Worm (Caenorhabditis elegans) whole organism, L1 larva: ENCODE data around the gene rsef-1.

ENCODE experiments used
- C04F5.9 ChIP-seq: sonication (generic microtip); optimal IDR thresholded peaks from 2 replicates; lab custom pipeline; 2016; ENCODE audit warnings: missing genetic modification characterization, missing compliant biosample characterization
- C16A3.4 ChIP-seq: fragments of 150-350 bp; optimal IDR thresholded peaks from 2 replicates; lab custom pipeline; 2014; ENCODE audit warnings: missing biosample characterization, missing genetic modification characterization
- C34B4.2 ChIP-seq: sonication (generic microtip); optimal IDR thresholded peaks from 2 replicates; lab custom pipeline; 2017; ENCODE audit warnings: mild to moderate bottlenecking, missing genetic modification characterization, missing compliant biosample characterization
- F16B12.6 ChIP-seq: fragments of 150-350 bp; optimal IDR thresholded peaks from 2 replicates; lab custom pipeline; 2014; ENCODE audit warnings: missing biosample characterization, missing genetic modification characterization
- Y116A8C.19 ChIP-seq: sonication (generic microtip); optimal IDR thresholded peaks from 2 replicates; lab custom pipeline; 2016; ENCODE audit warnings: missing compliant biosample characterization, missing genetic modification characterization, borderline replicate concordance
- aha-1 ChIP-seq: fragments of 150-350 bp; optimal IDR thresholded peaks from 2 replicates; lab custom pipeline; 2014; ENCODE audit warnings: missing biosample characterization, missing genetic modification characterization
- ama-1 ChIP-seq: fragments of 150-350 bp; optimal IDR thresholded peaks from 2 replicates; lab custom pipeline; 2014
- blmp-1 ChIP-seq: fragments of 150-350 bp; optimal IDR thresholded peaks from 2 replicates; lab custom pipeline; 2014; ENCODE audit warnings: missing biosample characterization, missing genetic modification characterization
- ceh-82 ChIP-seq, 3 experiments: fragments of 150-350 bp in 1 of 3; sonication (generic microtip) in 2 of 3; optimal IDR thresholded peaks; 2 replicates each; lab custom pipeline; 2014 to 2017; ENCODE audit warnings: missing biosample characterization in 3 of 3, missing genetic modification characterization in 3 of 3
- ceh-90 ChIP-seq: sonication (generic microtip); optimal IDR thresholded peaks from 2 replicates; lab custom pipeline; 2016; ENCODE audit warnings: missing genetic modification characterization, missing compliant biosample characterization
- ces-1 ChIP-seq: fragments of 150-350 bp; optimal IDR thresholded peaks from 2 replicates; lab custom pipeline; 2014; ENCODE audit warnings: missing biosample characterization, missing genetic modification reagents, missing genetic modification characterization
- efl-1 ChIP-seq, 4 experiments: fragments of 150-350 bp; optimal IDR thresholded peaks in 3 of 4; peaks in 1 of 4; 1 replicate in 1 of 4; 2 replicates in 3 of 4; lab custom pipeline; 2014; ENCODE audit warnings: missing biosample characterization in 2 of 4, missing genetic modification characterization in 2 of 4, missing genetic modification reagents in 2 of 4
- egl-27 ChIP-seq, 2 experiments: fragments of 150-350 bp in 1 of 2; sonication (generic microtip); optimal IDR thresholded peaks; 3 replicates each; lab custom pipeline; 2017 to 2018; ENCODE audit warnings: missing biosample characterization in 2 of 2, missing genetic modification characterization in 2 of 2, missing genetic modification reagents in 2 of 2
- elt-2 ChIP-seq: sonication (generic microtip); optimal IDR thresholded peaks from 2 replicates; lab custom pipeline; 2016; ENCODE audit warnings: missing genetic modification characterization, mild to moderate bottlenecking, inconsistent platforms, missing compliant biosample characterization, missing genetic modification reagents
- elt-3 ChIP-seq, 6 experiments: fragments of 150-350 bp in 1 of 6; sonication (generic microtip); optimal IDR thresholded peaks; 2 replicates each; lab custom pipeline; 2017 to 2018; ENCODE audit warnings: missing biosample characterization in 6 of 6, missing genetic modification characterization in 6 of 6, inconsistent platforms in 1 of 6
- fkh-4 ChIP-seq: sonication (generic microtip); optimal IDR thresholded peaks from 2 replicates; lab custom pipeline; 2016; ENCODE audit warnings: missing compliant biosample characterization, missing genetic modification characterization, borderline replicate concordance
- fkh-8 ChIP-seq: sonication (generic microtip); optimal IDR thresholded peaks from 2 replicates; lab custom pipeline; 2016; ENCODE audit warnings: mild to moderate bottlenecking, missing genetic modification characterization, missing compliant biosample characterization
- fos-1 ChIP-seq: fragments of 150-350 bp; optimal IDR thresholded peaks from 2 replicates; lab custom pipeline; 2014; ENCODE audit warnings: missing biosample characterization, missing genetic modification characterization
- hlh-17 ChIP-seq: fragments of 200-800 bp; sonication (Bioruptor generic); optimal IDR thresholded peaks from 2 replicates; lab custom pipeline; 2018; ENCODE audit warnings: missing genetic modification characterization, mild to moderate bottlenecking, missing compliant biosample characterization, moderate library complexity, borderline replicate concordance
- hpl-2 ChIP-seq: fragments of 150-350 bp; optimal IDR thresholded peaks from 2 replicates; lab custom pipeline; 2014; ENCODE audit warnings: missing biosample characterization, missing genetic modification reagents, missing genetic modification characterization
- jun-1 ChIP-seq: fragments of 150-350 bp; optimal IDR thresholded peaks from 2 replicates; lab custom pipeline; 2014; ENCODE audit warnings: missing biosample characterization, missing genetic modification reagents, missing genetic modification characterization
- lin-13 ChIP-seq: fragments of 150-350 bp; optimal IDR thresholded peaks from 2 replicates; lab custom pipeline; 2014; ENCODE audit warnings: missing biosample characterization, missing genetic modification reagents, missing genetic modification characterization
- lin-14 ChIP-seq: fragments of 200-800 bp; sonication (Bioruptor generic); optimal IDR thresholded peaks from 2 replicates; lab custom pipeline; 2018; ENCODE audit warnings: mild to moderate bottlenecking, missing genetic modification characterization, moderate library complexity, missing compliant biosample characterization
- lin-35 ChIP-seq, 2 experiments: fragments of 150-350 bp; optimal IDR thresholded peaks; 2 replicates each; lab custom pipeline; 2014; ENCODE audit warnings: missing biosample characterization in 2 of 2, missing genetic modification characterization in 2 of 2, missing genetic modification reagents in 2 of 2
- lir-3 ChIP-seq: sonication (generic microtip); optimal IDR thresholded peaks from 2 replicates; lab custom pipeline; 2016; ENCODE audit warnings: mild to moderate bottlenecking, missing genetic modification characterization, moderate library complexity, missing compliant biosample characterization; ENCODE audit not compliant: poor library complexity
- lsy-2 ChIP-seq, 2 experiments: fragments of 150-350 bp; optimal IDR thresholded peaks; 2 replicates each; lab custom pipeline; 2014; ENCODE audit warnings: missing biosample characterization in 2 of 2, missing genetic modification characterization in 2 of 2
- mdl-1 ChIP-seq, 2 experiments: fragments of 150-350 bp; optimal IDR thresholded peaks; 2 replicates each; lab custom pipeline; 2014 to 2017; ENCODE audit warnings: missing biosample characterization in 2 of 2, missing genetic modification characterization in 2 of 2, inconsistent platforms in 1 of 2
- mef-2 ChIP-seq: fragments of 150-350 bp; optimal IDR thresholded peaks from 2 replicates; lab custom pipeline; 2014; ENCODE audit warnings: missing biosample characterization, missing genetic modification characterization
- mep-1 ChIP-seq: fragments of 150-350 bp; optimal IDR thresholded peaks from 2 replicates; lab custom pipeline; 2014; ENCODE audit warnings: missing biosample characterization, missing genetic modification characterization
- nhr-11 ChIP-seq: fragments of 150-350 bp; optimal IDR thresholded peaks from 2 replicates; lab custom pipeline; 2014; ENCODE audit warnings: missing biosample characterization, missing genetic modification characterization
- nhr-19 ChIP-seq: fragments of 200-800 bp; sonication (Bioruptor generic); conservative IDR thresholded peaks from 2 replicates; pipeline ENCODE4 v1.3.6; 2022; ENCODE audit warnings: missing genetic modification characterization, missing compliant biosample characterization
- nhr-20 ChIP-seq: sonication (generic microtip); optimal IDR thresholded peaks from 2 replicates; lab custom pipeline; 2016; ENCODE audit warnings: mild to moderate bottlenecking, missing genetic modification characterization, missing compliant biosample characterization
- nhr-47 ChIP-seq: sonication (generic microtip); optimal IDR thresholded peaks from 2 replicates; lab custom pipeline; 2016; ENCODE audit warnings: mild to moderate bottlenecking, missing genetic modification characterization, moderate library complexity, missing compliant biosample characterization
- nhr-71 ChIP-seq: sonication (generic microtip); optimal IDR thresholded peaks from 2 replicates; lab custom pipeline; 2016; ENCODE audit warnings: mild to moderate bottlenecking, missing genetic modification characterization, moderate library complexity, missing compliant biosample characterization
- nhr-77 ChIP-seq: fragments of 150-350 bp; optimal IDR thresholded peaks from 2 replicates; lab custom pipeline; 2014; ENCODE audit warnings: missing biosample characterization, missing genetic modification characterization
- nhr-90 ChIP-seq: sonication (generic microtip); optimal IDR thresholded peaks from 2 replicates; lab custom pipeline; 2016; ENCODE audit warnings: mild to moderate bottlenecking, missing genetic modification characterization, missing compliant biosample characterization; ENCODE audit not compliant: poor library complexity
- pag-3 ChIP-seq: sonication (generic microtip); optimal IDR thresholded peaks from 2 replicates; lab custom pipeline; 2017; ENCODE audit warnings: missing genetic modification characterization, mild to moderate bottlenecking, missing compliant biosample characterization, antibody characterized with exemption, borderline replicate concordance; ENCODE audit not compliant: insufficient read depth
- pqm-1 ChIP-seq: sonication (generic microtip); optimal IDR thresholded peaks from 3 replicates; lab custom pipeline; 2017; ENCODE audit warnings: missing biosample characterization, missing genetic modification characterization
- rnt-1 ChIP-seq: sonication (generic microtip); optimal IDR thresholded peaks from 2 replicates; lab custom pipeline; 2016; ENCODE audit warnings: mild to moderate bottlenecking, missing genetic modification characterization, moderate library complexity, missing compliant biosample characterization
- skn-1 ChIP-seq: fragments of 150-350 bp; optimal IDR thresholded peaks from 2 replicates; lab custom pipeline; 2014; ENCODE audit warnings: missing biosample characterization, missing genetic modification characterization
- snpc-4 ChIP-seq: fragments of 150-350 bp; optimal IDR thresholded peaks from 2 replicates; lab custom pipeline; 2014; ENCODE audit warnings: missing biosample characterization, missing genetic modification characterization
- tlp-1 ChIP-seq: fragments of 150-350 bp; optimal IDR thresholded peaks from 2 replicates; lab custom pipeline; 2014; ENCODE audit warnings: missing biosample characterization, missing genetic modification characterization
- unc-30 ChIP-seq: sonication (generic microtip); optimal IDR thresholded peaks from 2 replicates; lab custom pipeline; 2017; ENCODE audit warnings: missing biosample characterization, missing genetic modification characterization
- unc-62 ChIP-seq: fragments of 150-350 bp; optimal IDR thresholded peaks from 2 replicates; lab custom pipeline; 2014; ENCODE audit warnings: missing biosample characterization, missing genetic modification reagents, missing genetic modification characterization
- unc-86 ChIP-seq: sonication (generic microtip); optimal IDR thresholded peaks from 2 replicates; lab custom pipeline; 2016; ENCODE audit warnings: missing genetic modification characterization, missing compliant biosample characterization
- xbp-1 ChIP-seq: sonication (generic microtip); optimal IDR thresholded peaks from 2 replicates; lab custom pipeline; 2016; ENCODE audit warnings: missing genetic modification characterization, missing compliant biosample characterization
- zip-4 ChIP-seq: fragments of 200-800 bp; sonication (Bioruptor generic); optimal IDR thresholded peaks from 2 replicates; lab custom pipeline; 2018; ENCODE audit warnings: mild to moderate bottlenecking, missing genetic modification characterization, moderate library complexity, missing compliant biosample characterization
- ztf-4 ChIP-seq: fragments of 150-350 bp; optimal IDR thresholded peaks from 2 replicates; lab custom pipeline; 2014; ENCODE audit warnings: missing biosample characterization, missing genetic modification characterization

Gene rsef-1

DNA sequence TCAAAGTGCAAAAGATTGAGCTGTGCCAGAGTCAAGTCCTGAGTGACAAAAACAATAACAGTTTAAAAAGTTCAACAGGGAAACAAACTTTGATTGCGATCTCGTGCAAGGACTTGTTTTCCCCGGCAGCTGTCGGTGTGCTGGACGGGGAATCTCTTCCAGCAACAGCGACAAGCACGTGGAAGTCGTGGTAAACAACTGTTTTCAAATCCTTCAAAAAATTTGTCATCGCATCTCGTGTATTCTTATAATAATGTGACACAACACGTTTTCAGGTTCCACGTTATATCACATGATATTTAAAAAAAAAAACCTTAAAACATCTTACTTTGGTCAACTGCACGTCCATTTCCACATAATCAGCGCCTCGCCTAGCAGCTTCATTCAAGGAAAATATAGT is 49.4 kb upstream of the rsef-1 start (continued):
- no peak for TF ChIP-seq mep-1 (tag; lab: Kevin White, UChicago)
- TF ChIP-seq aha-1 (tag; lab: Kevin White, UChicago), result no peak
- TF ChIP-seq ztf-4 (tag; lab: Kevin White, UChicago), result peak; percentile 44
- peak; percentile 7 to 16 for TF ChIP-seq lin-35 (GFP tag; optimal IDR thresholded peaks at IDR 0.05; lab: Kevin White, UChicago)
- no peak for TF ChIP-seq C04F5.9 (tag; lab: Kevin White, UChicago)
- TF ChIP-seq nhr-20, result peak; percentile 54
- TF ChIP-seq mef-2, result no peak
- TF ChIP-seq ama-1 (lab: Kevin White, UChicago), result no peak
- TF ChIP-seq fkh-4 (tag; lab: Kevin White, UChicago), result no peak
- no peak for TF ChIP-seq pqm-1 (tag; lab: Kevin White, UChicago)
- peak in 1 of 2 experiments; percentile 79 for TF ChIP-seq mdl-1 (tag; optimal IDR thresholded peaks at IDR 0.05; lab: Kevin White, UChicago)
- TF ChIP-seq unc-62 (GFP tag; lab: Kevin White, UChicago), result no peak
- TF ChIP-seq F16B12.6 (tag; lab: Kevin White, UChicago), result no peak
- no peak for TF ChIP-seq zip-4 (GFP tag; lab: Kevin White, UChicago)
- TF ChIP-seq hpl-2 (GFP tag; lab: Kevin White, UChicago), result no peak
- no peak for TF ChIP-seq nhr-90 (tag; lab: Kevin White, UChicago)
- TF ChIP-seq Y116A8C.19 (tag; lab: Kevin White, UChicago), result no peak
- peak; percentile 81 for TF ChIP-seq nhr-71 (tag; lab: Kevin White, UChicago)
- TF ChIP-seq unc-86 (tag; lab: Kevin White, UChicago), result no peak
- no peak for TF ChIP-seq lin-13 (GFP tag; lab: Kevin White, UChicago)
- peak; percentile 55 for TF ChIP-seq lir-3 (tag; lab: Kevin White, UChicago)
- no peak for TF ChIP-seq unc-30 (tag; lab: Kevin White, UChicago)
- TF ChIP-seq xbp-1, result no peak
- TF ChIP-seq pag-3 (tag; lab: Kevin White, UChicago), result no peak
- TF ChIP-seq efl-1 (optimal IDR thresholded peaks at IDR 0.05; lab: Kevin White, UChicago), result no peak
- TF ChIP-seq efl-1 (GFP tag; optimal IDR thresholded peaks at IDR 0.05 in 1 of 2; lab: Kevin White, UChicago), result peak in 1 of 2 experiments; percentile 88
- TF ChIP-seq, all 84 proteins: peak for 17

ce11 chrX:3106137-3106536 is 46.9 kb upstream of the rsef-1 start, which contains the start of gene K10B3.5:
Gene K10B3.5, minus strand, starts transcription at chrX:3106479.
- TF ChIP-seq ceh-82 (tag; optimal IDR thresholded peaks at IDR 0.05; lab: Kevin White, UChicago) (peak in 2 of 3 experiments; percentile 25 to 52), egl-27 (tag; optimal IDR thresholded peaks at IDR 0.05; lab: Kevin White, UChicago) (no peak), hlh-17 (GFP tag; lab: Kevin White, UChicago) (no peak), xbp-1 (peak; percentile 56), rnt-1 (tag; lab: Kevin White, UChicago) (peak; percentile 79), efl-1 (optimal IDR thresholded peaks at IDR 0.05; lab: Kevin White, UChicago) (peak; percentile 63 to 86), efl-1 (GFP tag; optimal IDR thresholded peaks at IDR 0.05 in 1 of 2; lab: Kevin White, UChicago) (peak; percentile 76 to 94), nhr-11 (no peak), jun-1 (tag; lab: Kevin White, UChicago) (peak; percentile 25), mdl-1 (tag; optimal IDR thresholded peaks at IDR 0.05; lab: Kevin White, UChicago) (peak in 1 of 2 experiments; percentile 58), nhr-77 (tag; lab: Kevin White, UChicago) (peak; percentile 59), snpc-4 (peak; percentile 43), lsy-2 (tag; optimal IDR thresholded peaks at IDR 0.05; lab: Kevin White, UChicago) (peak; percentile 63 to 74), zip-4 (GFP tag; lab: Kevin White, UChicago) (no peak), elt-3 (tag; optimal IDR thresholded peaks at IDR 0.05; lab: Kevin White, UChicago) (peak in 1 of 6 experiments; percentile 28), C16A3.4 (peak; percentile 82), ztf-4 (tag; lab: Kevin White, UChicago) (no peak), ceh-90 (tag; lab: Kevin White, UChicago) (no peak), lin-14 (peak; percentile 93), ces-1 (GFP tag; lab: Kevin White, UChicago) (no peak), nhr-47 (tag; lab: Kevin White, UChicago) (peak; percentile 67), fos-1 (tag; lab: Kevin White, UChicago) (peak; percentile 41), elt-2 (tag; lab: Kevin White, UChicago) (peak; percentile 40), aha-1 (tag; lab: Kevin White, UChicago) (no peak), skn-1 (peak; percentile 48), tlp-1 (tag; lab: Kevin White, UChicago) (no peak), lir-3 (tag; lab: Kevin White, UChicago) (peak; percentile 36), nhr-90 (tag; lab: Kevin White, UChicago) (peak; percentile 69), mef-2 (peak; percentile 1), blmp-1 (tag; lab: Kevin White, UChicago) (peak; percentile 82), C34B4.2 (no peak), unc-86 (tag; lab: Kevin White, UChicago) (peak; percentile 25), nhr-19 (GFP tag; lab: Robert Waterston, UW) (peak; percentile 50), fkh-8 (tag; lab: Kevin White, UChicago) (peak; percentile 17)
